Worm (Caenorhabditis elegans): Measurements from ENCODE around the gene phat-6.

ce11 chrX:15242726-15243125 lies 48.5 kb upstream of the phat-6 start:
- TF ChIP-seq ceh-62 (tag; optimal IDR thresholded peaks at IDR 0.05) = no peak
- TF ChIP-seq unc-62 (GFP tag; optimal IDR thresholded peaks at IDR 0.05 in 1 of 2) = no peak
- no peak for TF ChIP-seq unc-62 (tag; optimal IDR thresholded peaks at IDR 0.05)
- TF ChIP-seq tra-1 (GFP tag; IDR thresholded peaks at IDR 0.05) = no peak
- no peak for TF ChIP-seq skn-1 (tag; optimal IDR thresholded peaks at IDR 0.05)
- TF ChIP-seq dmd-8 (GFP tag; IDR thresholded peaks at IDR 0.05) = no peak
- TF ChIP-seq ceh-28 (tag; optimal IDR thresholded peaks at IDR 0.05) = no peak
- TF ChIP-seq T20F7.1 (GFP tag; optimal IDR thresholded peaks at IDR 0.05) = no peak
- TF ChIP-seq aly-2 (tag; optimal IDR thresholded peaks at IDR 0.05) = no peak

Data from whole organism, L4 larva.